Worm (Caenorhabditis elegans) whole organism, L4 larva: ENCODE data around the gene rgs-9.

Source experiments
- F10B5.3 ChIP-seq: sonication (generic microtip); optimal IDR thresholded peaks from 2 replicates; lab custom pipeline; 2016; ENCODE audit warnings: mild to moderate bottlenecking, missing genetic modification characterization, missing compliant biosample characterization
- F37D6.2 ChIP-seq: sonication (generic microtip); optimal IDR thresholded peaks from 2 replicates; lab custom pipeline; 2016; ENCODE audit warnings: mild to moderate bottlenecking, missing genetic modification characterization, missing compliant biosample characterization
- F44E2.7 ChIP-seq: fragments of 200-800 bp; sonication (Bioruptor generic); IDR thresholded peaks from 2 replicates; pipeline ENCODE4 v2.1.2; 2022; ENCODE audit warnings: missing genetic modification characterization, missing compliant biosample characterization
- R02D3.7 ChIP-seq: fragments of 150-350 bp; sonication (generic microtip); optimal IDR thresholded peaks from 3 replicates; lab custom pipeline; 2014; ENCODE audit warnings: missing biosample characterization, missing genetic modification characterization
- T20F7.1 ChIP-seq: fragments of 200-800 bp; sonication (Bioruptor generic); optimal IDR thresholded peaks from 2 replicates; lab custom pipeline; 2018; ENCODE audit warnings: mild to moderate bottlenecking, missing genetic modification characterization, missing compliant biosample characterization
- ZK546.5 ChIP-seq, 2 experiments: sonication (generic microtip); optimal IDR thresholded peaks; 2 replicates each; lab custom pipeline; 2017; ENCODE audit warnings: missing biosample characterization in 2 of 2, missing genetic modification characterization in 2 of 2
- aly-2 ChIP-seq: sonication (generic microtip); optimal IDR thresholded peaks from 2 replicates; lab custom pipeline; 2018; ENCODE audit warnings: missing biosample characterization, missing genetic modification characterization
- arid-1 ChIP-seq: fragments of 200-800 bp; sonication (Bioruptor generic); conservative IDR thresholded peaks from 2 replicates; pipeline ENCODE4 v1.3.6; 2022; ENCODE audit warnings: missing genetic modification reagents, missing genetic modification characterization, missing compliant biosample characterization
- ceh-32 ChIP-seq: sonication (generic microtip); optimal IDR thresholded peaks from 2 replicates; lab custom pipeline; 2016; ENCODE audit warnings: mild to moderate bottlenecking, missing genetic modification characterization, missing compliant biosample characterization; ENCODE audit not compliant: poor library complexity
- ceh-44 ChIP-seq: fragments of 200-800 bp; sonication (Bioruptor generic); IDR thresholded peaks from 2 replicates; pipeline ENCODE4 v1.3.6; 2022; ENCODE audit warnings: missing genetic modification reagents, missing genetic modification characterization, missing compliant biosample characterization
- ceh-62 ChIP-seq: sonication (generic microtip); optimal IDR thresholded peaks from 2 replicates; lab custom pipeline; 2017; ENCODE audit warnings: missing biosample characterization, missing genetic modification characterization
- cey-2 ChIP-seq: sonication (generic microtip); optimal IDR thresholded peaks from 3 replicates; lab custom pipeline; 2017; ENCODE audit warnings: missing genetic modification characterization, mild to moderate bottlenecking, missing compliant biosample characterization, antibody characterized with exemption, borderline replicate concordance; ENCODE audit not compliant: insufficient read depth
- ctbp-1 ChIP-seq: fragments of 200-800 bp; sonication (Bioruptor generic); IDR thresholded peaks from 2 replicates; pipeline ENCODE4 v1.3.6; 2022; ENCODE audit warnings: missing genetic modification reagents, missing genetic modification characterization, missing compliant biosample characterization
- dmd-8 ChIP-seq: fragments of 200-800 bp; sonication (Bioruptor generic); IDR thresholded peaks from 2 replicates; pipeline ENCODE4 v1.3.6; 2022; ENCODE audit warnings: missing genetic modification characterization, missing compliant biosample characterization
- dmd-9 ChIP-seq: fragments of 200-800 bp; sonication (Bioruptor generic); IDR thresholded peaks from 2 replicates; pipeline ENCODE4 v1.3.6; 2022; ENCODE audit warnings: missing genetic modification reagents, missing genetic modification characterization, missing compliant biosample characterization
- dpl-1 ChIP-seq: fragments of 150-350 bp; optimal IDR thresholded peaks from 2 replicates; lab custom pipeline; 2014; ENCODE audit warnings: missing biosample characterization, missing genetic modification reagents, missing genetic modification characterization
- duxl-1 ChIP-seq: sonication (generic microtip); optimal IDR thresholded peaks from 2 replicates; lab custom pipeline; 2016; ENCODE audit warnings: mild to moderate bottlenecking, missing genetic modification characterization, moderate library complexity, missing compliant biosample characterization; ENCODE audit not compliant: poor library complexity
- dve-1 ChIP-seq: sonication (generic microtip); optimal IDR thresholded peaks from 2 replicates; lab custom pipeline; 2017; ENCODE audit warnings: antibody characterized with exemption, mild to moderate bottlenecking, missing genetic modification characterization, missing compliant biosample characterization; ENCODE audit not compliant: insufficient read depth
- egl-27 ChIP-seq: sonication (generic microtip); optimal IDR thresholded peaks from 3 replicates; lab custom pipeline; 2017; ENCODE audit warnings: missing biosample characterization, missing genetic modification reagents, missing genetic modification characterization
- fkh-10 ChIP-seq: fragments of 150-350 bp; optimal IDR thresholded peaks from 2 replicates; lab custom pipeline; 2014; ENCODE audit warnings: missing biosample characterization, missing genetic modification reagents, missing genetic modification characterization
- gei-8 ChIP-seq: fragments of 200-800 bp; sonication (Bioruptor generic); optimal IDR thresholded peaks from 2 replicates; lab custom pipeline; 2018; ENCODE audit warnings: mild to moderate bottlenecking, missing genetic modification characterization, missing compliant biosample characterization
- hif-1 ChIP-seq, 2 experiments: sonication (generic microtip); optimal IDR thresholded peaks; 2 replicates each; lab custom pipeline; 2016 to 2017; ENCODE audit warnings: missing compliant biosample characterization in 2 of 2, missing genetic modification characterization in 2 of 2, missing genetic modification reagents in 2 of 2, missing genotype in 2 of 2, mild to moderate bottlenecking in 1 of 2
- hlh-30 ChIP-seq: sonication (generic microtip); optimal IDR thresholded peaks from 2 replicates; lab custom pipeline; 2017; ENCODE audit warnings: antibody characterized with exemption, mild to moderate bottlenecking, missing genetic modification characterization, missing compliant biosample characterization; ENCODE audit not compliant: insufficient read depth
- lim-7 ChIP-seq: fragments of 200-800 bp; sonication (Bioruptor generic); IDR thresholded peaks from 2 replicates; pipeline ENCODE4 v1.3.6; 2022; ENCODE audit warnings: missing genetic modification characterization, missing compliant biosample characterization
- lin-13 ChIP-seq: fragments of 150-350 bp; optimal IDR thresholded peaks from 2 replicates; lab custom pipeline; 2014; ENCODE audit warnings: missing biosample characterization, missing genetic modification reagents, missing genetic modification characterization
- lin-15B ChIP-seq: fragments of 150-350 bp; sonication (generic microtip); optimal IDR thresholded peaks from 3 replicates; lab custom pipeline; 2014; ENCODE audit warnings: missing biosample characterization, missing genetic modification characterization
- lsy-2 ChIP-seq, 2 experiments: fragments of 150-350 bp in 1 of 2; sonication (generic microtip) in 1 of 2; optimal IDR thresholded peaks; 2 replicates each; lab custom pipeline; 2014 to 2017; ENCODE audit warnings: missing biosample characterization in 2 of 2, missing genetic modification characterization in 2 of 2
- madf-5 ChIP-seq, 2 experiments: fragments of 200-800 bp; sonication (Bioruptor generic); IDR thresholded peaks; 2 replicates each; pipeline ENCODE4 v1.3.6; 2022; ENCODE audit warnings: missing compliant biosample characterization in 2 of 2, missing genetic modification characterization in 2 of 2
- madf-9 ChIP-seq: fragments of 200-800 bp; sonication (Bioruptor generic); conservative IDR thresholded peaks from 2 replicates; pipeline ENCODE4 v1.3.6; 2022; ENCODE audit warnings: missing genetic modification reagents, missing genetic modification characterization, missing compliant biosample characterization
- mdl-1 ChIP-seq, 2 experiments: fragments of 150-350 bp in 1 of 2; sonication (generic microtip) in 1 of 2; optimal IDR thresholded peaks; 2 replicates each; lab custom pipeline; 2014 to 2017; ENCODE audit warnings: missing biosample characterization in 2 of 2, missing genetic modification characterization in 2 of 2
- mep-1 ChIP-seq: fragments of 150-350 bp; sonication (generic microtip); optimal IDR thresholded peaks from 3 replicates; lab custom pipeline; 2014; ENCODE audit warnings: missing biosample characterization, missing genetic modification characterization
- nhr-10 ChIP-seq: fragments of 150-350 bp; optimal IDR thresholded peaks from 2 replicates; lab custom pipeline; 2014; ENCODE audit warnings: missing biosample characterization, missing genetic modification characterization
- nhr-102 ChIP-seq: sonication (generic microtip); optimal IDR thresholded peaks from 2 replicates; lab custom pipeline; 2016; ENCODE audit warnings: mild to moderate bottlenecking, missing genetic modification characterization, moderate library complexity, missing compliant biosample characterization
- nhr-111 ChIP-seq: fragments of 200-800 bp; sonication (Bioruptor generic); optimal IDR thresholded peaks from 2 replicates; lab custom pipeline; 2018; ENCODE audit warnings: mild to moderate bottlenecking, missing genetic modification characterization, missing compliant biosample characterization
- nhr-25 ChIP-seq: sonication (generic microtip); optimal IDR thresholded peaks from 2 replicates; lab custom pipeline; 2017; ENCODE audit warnings: missing genetic modification characterization, mild to moderate bottlenecking, missing compliant biosample characterization, antibody characterized with exemption, moderate library complexity, borderline replicate concordance; ENCODE audit not compliant: insufficient read depth
- nhr-41 ChIP-seq: fragments of 200-800 bp; sonication (Bioruptor generic); IDR thresholded peaks from 2 replicates; pipeline ENCODE4 v1.3.6; 2022; ENCODE audit warnings: missing genetic modification reagents, missing genetic modification characterization, missing compliant biosample characterization
- nhr-42 ChIP-seq: fragments of 200-800 bp; sonication (Bioruptor generic); IDR thresholded peaks from 2 replicates; pipeline ENCODE4 v1.3.6; 2022; ENCODE audit warnings: missing genetic modification characterization, missing compliant biosample characterization
- nhr-77 ChIP-seq: fragments of 150-350 bp; optimal IDR thresholded peaks from 2 replicates; lab custom pipeline; 2014; ENCODE audit warnings: missing biosample characterization, missing genetic modification characterization
- sdz-12 ChIP-seq: fragments of 200-800 bp; sonication (Bioruptor generic); optimal IDR thresholded peaks from 2 replicates; lab custom pipeline; 2018; ENCODE audit warnings: mild to moderate bottlenecking, missing genetic modification characterization, missing compliant biosample characterization
- set-16 ChIP-seq: fragments of 200-800 bp; sonication (Bioruptor generic); IDR thresholded peaks from 2 replicates; pipeline ENCODE4 v1.3.6; 2022; ENCODE audit warnings: missing genetic modification reagents, missing genetic modification characterization, missing compliant biosample characterization
- snpc-1.2 ChIP-seq: fragments of 200-800 bp; sonication (Bioruptor generic); IDR thresholded peaks from 2 replicates; pipeline ENCODE4 v1.3.6; 2022; ENCODE audit warnings: missing genetic modification reagents, missing genetic modification characterization, missing compliant biosample characterization
- snpc-4 ChIP-seq: fragments of 150-350 bp; optimal IDR thresholded peaks from 2 replicates; lab custom pipeline; 2014; ENCODE audit warnings: missing biosample characterization, missing genetic modification characterization
- spr-1 ChIP-seq: sonication (generic microtip); optimal IDR thresholded peaks from 2 replicates; lab custom pipeline; 2016; ENCODE audit warnings: mild to moderate bottlenecking, missing genetic modification characterization, missing compliant biosample characterization
- spr-3 ChIP-seq: fragments of 200-800 bp; sonication (Bioruptor generic); optimal IDR thresholded peaks from 2 replicates; lab custom pipeline; 2018; ENCODE audit warnings: mild to moderate bottlenecking, missing genetic modification characterization, missing compliant biosample characterization
- unc-62 ChIP-seq, 3 experiments: fragments of 150-350 bp in 1 of 3; sonication (generic microtip); optimal IDR thresholded peaks in 2 of 3; peaks in 1 of 3; 1 replicate in 1 of 3; 2 replicates in 2 of 3; lab custom pipeline; 2014 to 2017; ENCODE audit warnings: missing biosample characterization in 3 of 3, missing genetic modification characterization in 3 of 3, missing genetic modification reagents in 3 of 3, missing genotype in 1 of 3
- zfp-2 ChIP-seq: sonication (generic microtip); optimal IDR thresholded peaks from 2 replicates; lab custom pipeline; 2016; ENCODE audit warnings: mild to moderate bottlenecking, missing genetic modification characterization, missing compliant biosample characterization
- zfp-3 ChIP-seq: fragments of 200-800 bp; sonication (Bioruptor generic); conservative IDR thresholded peaks from 2 replicates; pipeline ENCODE4 v1.3.6; 2022; ENCODE audit warnings: missing genetic modification reagents, missing genetic modification characterization, missing compliant biosample characterization
- zip-11 ChIP-seq: fragments of 200-800 bp; sonication (Bioruptor generic); IDR thresholded peaks from 2 replicates; pipeline ENCODE4 v1.3.6; 2022; ENCODE audit warnings: missing genetic modification characterization, missing compliant biosample characterization
- zip-2 ChIP-seq: fragments of 150-350 bp; optimal IDR thresholded peaks from 2 replicates; lab custom pipeline; 2014; ENCODE audit warnings: missing biosample characterization, missing genetic modification characterization

Gene rgs-9

DNA sequence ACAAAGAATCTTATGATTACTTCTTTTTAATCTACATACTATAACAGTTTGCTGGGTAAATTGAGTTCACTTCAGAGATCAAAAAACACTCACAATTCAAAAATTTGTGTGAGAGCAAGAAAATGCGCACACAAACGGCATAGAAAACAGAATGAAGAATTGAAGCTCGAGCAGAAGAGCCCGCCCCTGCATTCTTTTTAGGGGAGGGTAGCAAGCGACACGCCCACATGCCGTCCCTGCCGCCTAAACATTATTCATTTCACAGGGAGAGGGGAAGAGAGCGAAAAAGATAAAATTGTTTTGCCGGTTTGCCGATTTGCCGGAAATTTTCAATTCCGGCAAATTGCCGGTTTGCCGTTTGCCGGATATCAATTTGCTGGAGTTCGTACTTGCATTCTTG, 5.7 kb upstream of the rgs-9 start (continued):
- TF ChIP-seq lsy-2 (tag; optimal IDR thresholded peaks at IDR 0.05; lab: Kevin White, UChicago) = peak in 1 of 2 experiments; percentile 81
- TF ChIP-seq fkh-10 = peak; percentile 52
- TF ChIP-seq nhr-77 (tag; lab: Kevin White, UChicago) = peak; percentile 71
- TF ChIP-seq set-16 = no peak
- no peak for TF ChIP-seq snpc-4
- peak; percentile 54 for TF ChIP-seq nhr-10 (tag; lab: Kevin White, UChicago)
- TF ChIP-seq lin-13 (GFP tag; lab: Kevin White, UChicago) = peak; percentile 54
- no peak for TF ChIP-seq ZK546.5 (tag; optimal IDR thresholded peaks at IDR 0.05; lab: Kevin White, UChicago)
- peak; percentile 30 to 66; a peak in 2 of 4 replicates for TF ChIP-seq madf-5 (GFP tag; IDR thresholded peaks at IDR 0.05; lab: Robert Waterston, UW)
- TF ChIP-seq nhr-25 (tag; lab: Kevin White, UChicago) = no peak
- TF ChIP-seq dmd-9 = peak; percentile 62; the same call in 1 of the 2 replicates
- TF ChIP-seq ceh-44 = no peak
- no peak for TF ChIP-seq dmd-8 (GFP tag; lab: Robert Waterston, UW)
- TF ChIP-seq madf-9 (GFP tag; lab: Robert Waterston, UW) = peak; percentile 87
- peak; percentile 96 for TF ChIP-seq nhr-42 (GFP tag; lab: Robert Waterston, UW)
- TF ChIP-seq dve-1 = no peak
- no peak for TF ChIP-seq ceh-62
- no peak for TF ChIP-seq snpc-1.2 (GFP tag; lab: Robert Waterston, UW)
- peak; percentile 95 for TF ChIP-seq F37D6.2 (tag; lab: Kevin White, UChicago)
- peak; percentile 46 for TF ChIP-seq dpl-1 (GFP tag; lab: Kevin White, UChicago)
- no peak for TF ChIP-seq T20F7.1 (GFP tag; lab: Kevin White, UChicago)
- TF ChIP-seq mep-1 (tag; lab: Kevin White, UChicago) = no peak
- peak; percentile 23 to 52 for TF ChIP-seq mdl-1 (tag; optimal IDR thresholded peaks at IDR 0.05; lab: Kevin White, UChicago)
- TF ChIP-seq gei-8 = no peak
- TF ChIP-seq ceh-32 (tag; lab: Kevin White, UChicago) = no peak
- peak; percentile 71; the same call in 1 of the 2 replicates for TF ChIP-seq zip-11
- no peak for TF ChIP-seq aly-2
- TF ChIP-seq F44E2.7 (GFP tag; lab: Robert Waterston, UW) = no peak
- TF ChIP-seq nhr-102 = peak; percentile 97
- TF ChIP-seq sdz-12 (GFP tag; lab: Kevin White, UChicago) = no peak
- TF ChIP-seq arid-1 = no peak; the same call in 1 of the 2 replicates
- peak; percentile 98 for TF ChIP-seq duxl-1 (tag; lab: Kevin White, UChicago)
- peak; percentile 87 for TF ChIP-seq spr-3 (GFP tag; lab: Kevin White, UChicago)
- TF ChIP-seq unc-62 (GFP tag; optimal IDR thresholded peaks at IDR 0.05 in 1 of 2; lab: Kevin White, UChicago) = no peak
- TF ChIP-seq unc-62 (tag; optimal IDR thresholded peaks at IDR 0.05; lab: Kevin White, UChicago) = no peak
- peak; percentile 26; the same call in 1 of the 2 replicates for TF ChIP-seq lim-7 (GFP tag; lab: Robert Waterston, UW)
- TF ChIP-seq cey-2 (tag; lab: Kevin White, UChicago) = no peak
- TF ChIP-seq F10B5.3 (tag; lab: Kevin White, UChicago) = peak; percentile 92
- peak; percentile 83 for TF ChIP-seq spr-1 (tag; lab: Kevin White, UChicago)
- TF ChIP-seq hlh-30 (tag; lab: Kevin White, UChicago) = no peak
- TF ChIP-seq zip-2 = peak; percentile 85
- peak; percentile 82 for TF ChIP-seq ctbp-1 (GFP tag; lab: Robert Waterston, UW)
- no peak for TF ChIP-seq R02D3.7 (tag; lab: Kevin White, UChicago)
- TF ChIP-seq nhr-41 = 0 out of 2 replicates have a peak, but pooled peaks have one; percentile 36
- TF ChIP-seq zfp-2 (tag; lab: Kevin White, UChicago) = no peak
- peak; percentile 3 for TF ChIP-seq nhr-111
- TF ChIP-seq hif-1 (tag; optimal IDR thresholded peaks at IDR 0.05; lab: Kevin White, UChicago) = peak; percentile 35 to 57
- TF ChIP-seq lin-15B (tag; lab: Kevin White, UChicago) = no peak
- TF ChIP-seq egl-27 (tag; lab: Kevin White, UChicago) = no peak
- TF ChIP-seq zfp-3 (GFP tag; lab: Robert Waterston, UW) = peak; percentile 85
